Fruit fly (Drosophila melanogaster) whole organism, prepupa: ENCODE results near the gene CG13375.

ENCODE experiments used
- CG10631 ChIP-seq: fragments of 200-800 bp; sonication (Bioruptor generic); optimal IDR thresholded peaks from 2 replicates; lab custom pipeline; 2016; ENCODE audit warnings: missing biosample characterization, missing genetic modification characterization
- CG11762 ChIP-seq: fragments of 200-800 bp; sonication (Bioruptor generic); optimal IDR thresholded peaks from 3 replicates; lab custom pipeline; 2016; ENCODE audit warnings: missing biosample characterization, missing genetic modification characterization; ENCODE audit not compliant: insufficient read depth
- CG31627 ChIP-seq: fragments of 200-800 bp; sonication (Bioruptor generic); optimal IDR thresholded peaks from 3 replicates; lab custom pipeline; 2016; ENCODE audit warnings: missing biosample characterization, missing genetic modification characterization
- Lpt ChIP-seq: fragments of 200-800 bp; sonication (Bioruptor generic); optimal IDR thresholded peaks from 3 replicates; lab custom pipeline; 2016; ENCODE audit warnings: missing biosample characterization, missing genetic modification characterization
- Sox102F ChIP-seq: fragments of 200-800 bp; sonication (Bioruptor generic); optimal IDR thresholded peaks from 2 replicates; lab custom pipeline; 2016; ENCODE audit warnings: missing biosample characterization, mild to moderate bottlenecking, missing genetic modification characterization
- acj6 ChIP-seq: fragments of 200-800 bp; sonication (Bioruptor generic); optimal IDR thresholded peaks from 3 replicates; lab custom pipeline; 2016; ENCODE audit warnings: missing biosample characterization, missing genetic modification characterization
- dac ChIP-seq: fragments of 200-800 bp; sonication (Bioruptor generic); optimal IDR thresholded peaks from 2 replicates; lab custom pipeline; 2017; ENCODE audit warnings: missing biosample characterization, mild to moderate bottlenecking, missing genetic modification characterization
- topi ChIP-seq: fragments of 200-800 bp; sonication (Bioruptor generic); optimal IDR thresholded peaks from 3 replicates; lab custom pipeline; 2016; ENCODE audit warnings: missing biosample characterization, missing genetic modification characterization
- vri ChIP-seq: fragments of 200-800 bp; sonication (Bioruptor generic); optimal IDR thresholded peaks from 3 replicates; lab custom pipeline; 2016; ENCODE audit warnings: missing biosample characterization, mild to moderate bottlenecking, missing genetic modification characterization

dm6 chrX:263728-264344, 30.9 kb downstream of the CG13375 start, which contains the start of gene CG13377:
- TF ChIP-seq Lpt (GFP tag; lab: Kevin White, UChicago) (peak; percentile 23), Sox102F (GFP tag; lab: Kevin White, UChicago) (peak; percentile 48), CG31627 (peak; percentile 23), dac (no peak), CG10631 (peak; percentile 21), topi (peak; percentile 52), vri (GFP tag; lab: Kevin White, UChicago) (peak; percentile 47), acj6 (peak; percentile 13), CG11762 (GFP tag; lab: Kevin White, UChicago) (no peak)
